Fruit fly (Drosophila melanogaster): ENCODE measurements around the gene CG4928.

DNA sequence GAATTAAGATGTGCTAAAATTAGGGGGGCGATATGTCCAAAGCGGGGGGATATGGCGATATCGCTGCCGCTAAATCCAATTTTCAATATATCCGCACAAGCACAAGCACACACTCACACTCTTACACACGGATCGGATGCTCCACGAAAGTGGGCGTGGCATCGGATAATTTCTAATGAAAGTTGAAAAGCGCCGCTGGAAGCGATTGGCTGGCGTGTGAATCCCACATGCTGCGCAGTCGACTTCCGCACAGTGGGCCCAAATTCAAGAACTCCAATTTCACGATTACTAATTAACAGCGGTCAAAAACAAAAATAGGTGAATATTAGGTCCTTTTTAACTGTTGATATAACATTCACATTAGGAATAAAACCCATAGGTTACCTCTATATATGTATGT is 1.0 kb upstream of the CG4928 start:
- TF ChIP-seq ovo (GFP tag; optimal IDR thresholded peaks at IDR 0.05) = no peak
- no peak for TF ChIP-seq tj (GFP tag; optimal IDR thresholded peaks at IDR 0.05)
- TF ChIP-seq Hr96 (GFP tag; optimal IDR thresholded peaks at IDR 0.05) = no peak
- TF ChIP-seq CG11617 (GFP tag; optimal IDR thresholded peaks at IDR 0.05) = no peak
- TF ChIP-seq CG1620 (GFP tag; optimal IDR thresholded peaks at IDR 0.05) = no peak
- no peak for TF ChIP-seq cic (GFP tag; optimal IDR thresholded peaks at IDR 0.05)
- no peak for TF ChIP-seq CG5204 (GFP tag; optimal IDR thresholded peaks at IDR 0.05)
- no peak for TF ChIP-seq CG33017 (tag; optimal IDR thresholded peaks at IDR 0.05)
- no peak for TF ChIP-seq CG12768 (GFP tag; optimal IDR thresholded peaks at IDR 0.05)
- TF ChIP-seq pad (GFP tag; optimal IDR thresholded peaks at IDR 0.05) = no peak
- no peak for TF ChIP-seq CG14711 (tag; optimal IDR thresholded peaks at IDR 0.05)
- TF ChIP-seq Clk (GFP tag; optimal IDR thresholded peaks at IDR 0.05) = no peak

All from whole organism, adult.